Worm (Caenorhabditis elegans) whole organism, L4/young adult: ENCODE results near the gene ttbk-3.

Experiments
- W03F9.2 ChIP-seq: fragments of 150-350 bp; optimal IDR thresholded peaks from 2 replicates; lab custom pipeline; 2014; ENCODE audit warnings: missing biosample characterization, missing genetic modification characterization
- him-1 ChIP-seq: sonication (generic microtip); optimal IDR thresholded peaks from 2 replicates; lab custom pipeline; 2016; ENCODE audit warnings: missing genotype, missing genetic modification reagents, missing genetic modification characterization, missing compliant biosample characterization

- no peak for TF ChIP-seq W03F9.2 (tag; lab: Kevin White, UChicago)
- no peak for TF ChIP-seq him-1 (tag; lab: Kevin White, UChicago)
These were observed 28.3 kb upstream of the ttbk-3 start for ce11 chrIV:9918021-9918420.
